Fruit fly (Drosophila melanogaster): Measurements from ENCODE around the gene Fhos.
A peak's percentile ranks its signal among the peaks of the same experiment; 100 is the strongest.

dm6 chr3L:8719990-8720559 is 33.3 kb upstream of the Fhos start, which contains the start of gene SrpRbeta:
- no peak for TF ChIP-seq CG4854 (GFP tag; optimal IDR thresholded peaks at IDR 0.05)
- TF ChIP-seq yki (optimal IDR thresholded peaks at IDR 0.05): no peak
- no peak for TF ChIP-seq fru (optimal IDR thresholded peaks at IDR 0.05)
- no peak for TF ChIP-seq jigr1 (GFP tag; IDR thresholded peaks at IDR 0.05)
- no peak for TF ChIP-seq CG14965 (GFP tag; optimal IDR thresholded peaks at IDR 0.05; ENCODE audit: borderline replicate concordance)
- TF ChIP-seq dysf (GFP tag; IDR thresholded peaks at IDR 0.05): 0 out of 3 replicates have a peak, but pooled peaks have one; percentile 18
- no peak for TF ChIP-seq fd102C (GFP tag; optimal IDR thresholded peaks at IDR 0.05)
- no peak for TF ChIP-seq br (optimal IDR thresholded peaks at IDR 0.05)
- TF ChIP-seq CG32772 (GFP tag; IDR thresholded peaks at IDR 0.05): no peak
- peak; percentile 47 for TF ChIP-seq CG2116 (GFP tag; optimal IDR thresholded peaks at IDR 0.05)
- TF ChIP-seq Lhr (GFP tag; optimal IDR thresholded peaks at IDR 0.05): no peak
- TF ChIP-seq pan (optimal IDR thresholded peaks at IDR 0.05): no peak
- TF ChIP-seq pan (GFP tag; optimal IDR thresholded peaks at IDR 0.05 in 1 of 2, IDR thresholded peaks at IDR 0.05 in 1 of 2): no peak

Measured in whole organism, embryonic.